Worm (Caenorhabditis elegans): ENCODE data around the gene fbxa-142.
A peak's percentile ranks its signal among the peaks of the same experiment; 100 is the strongest.

The fbxa-142 gene

DNA sequence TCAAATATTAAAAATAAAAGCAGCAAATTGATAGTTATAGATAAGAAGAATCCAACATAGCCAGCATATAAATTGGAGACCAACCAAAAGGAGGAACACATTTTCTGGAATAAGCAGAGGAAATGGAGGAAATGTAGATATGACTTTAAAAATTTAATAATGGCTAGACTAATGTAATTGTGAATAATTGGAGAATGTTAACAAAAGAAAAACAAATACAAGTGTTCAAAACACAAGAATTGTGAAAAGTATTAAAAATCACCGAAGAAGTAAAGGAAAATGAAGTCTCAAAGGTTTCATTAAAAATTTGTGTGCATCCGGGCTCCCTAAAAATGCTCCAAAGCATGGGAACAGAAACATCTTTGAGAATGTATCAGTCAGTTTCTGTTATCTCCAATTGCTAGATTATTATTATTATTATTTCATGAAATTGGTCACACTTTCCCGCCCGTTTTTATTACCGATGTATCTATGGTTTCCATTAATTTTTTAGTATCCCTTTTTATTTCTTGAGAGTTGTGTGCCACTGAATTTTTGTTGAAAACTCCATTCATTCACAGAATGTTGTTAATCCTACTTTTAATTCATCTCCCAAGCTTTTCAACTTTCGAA lies 31.1 kb upstream of the fbxa-142 start, which contains the start of the genes str-109 and F10A3.11:
Gene str-109 (minus strand): TSS at position 101 of the 612 bp plus-strand sequence.
Gene F10A3.11 (plus strand): TSS at position 562 of the 612 bp plus-strand sequence.
- TF ChIP-seq attf-4 (tag; optimal IDR thresholded peaks at IDR 0.05) (no peak), lin-1 (GFP tag; IDR thresholded peaks at IDR 0.05) (no peak), unc-39 (tag; optimal IDR thresholded peaks at IDR 0.05) (no peak), nhr-25 (tag; optimal IDR thresholded peaks at IDR 0.05; ENCODE audit: borderline replicate concordance, insufficient read depth) (no peak), lir-3 (tag; optimal IDR thresholded peaks at IDR 0.05) (no peak), T26A8.4 (GFP tag; IDR thresholded peaks at IDR 0.05) (no peak), lin-13 (GFP tag; optimal IDR thresholded peaks at IDR 0.05) (no peak), ceh-44 (GFP tag; IDR thresholded peaks at IDR 0.05) (no peak), dpl-1 (GFP tag; optimal IDR thresholded peaks at IDR 0.05) (no peak), Y48G9A.11 (GFP tag; IDR thresholded peaks at IDR 0.05) (no peak), hmg-1.1 (GFP tag; IDR thresholded peaks at IDR 0.05) (no peak), lim-7 (GFP tag; IDR thresholded peaks at IDR 0.05) (no peak), dmd-6 (GFP tag; IDR thresholded peaks at IDR 0.05) (no peak), nhr-237 (tag; optimal IDR thresholded peaks at IDR 0.05) (no peak), ceh-32 (tag; optimal IDR thresholded peaks at IDR 0.05; ENCODE audit: poor library complexity) (no peak), cey-2 (tag; optimal IDR thresholded peaks at IDR 0.05; ENCODE audit: borderline replicate concordance, insufficient read depth) (no peak)

DNA sequence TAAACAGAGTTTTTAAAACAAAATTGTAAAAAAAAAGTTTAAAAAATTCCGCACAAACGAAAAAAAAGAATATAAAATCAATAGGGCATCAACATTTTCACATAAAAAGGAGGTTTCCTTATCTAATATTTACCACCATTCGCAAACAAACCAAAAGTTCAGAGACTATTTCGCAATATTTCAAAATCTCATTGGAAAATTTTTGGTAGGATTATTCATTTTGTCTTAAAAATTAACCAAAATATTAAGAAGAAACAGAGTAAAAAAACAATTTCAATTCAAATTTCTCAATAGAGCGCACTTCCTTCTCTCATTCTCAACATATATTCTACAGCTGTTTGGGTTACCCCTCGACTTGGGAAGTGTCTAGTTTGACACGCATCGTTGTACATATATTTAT lies 28.9 kb upstream of the fbxa-142 start:
- TF ChIP-seq pha-4 (GFP tag; IDR thresholded peaks at IDR 0.05) (no peak), pha-4 (tag; optimal IDR thresholded peaks at IDR 0.05) (peak; percentile 19), aha-1 (tag) (peak; percentile 46), nhr-77 (tag; optimal IDR thresholded peaks at IDR 0.05) (peak; percentile 47), zip-2 (tag; optimal IDR thresholded peaks at IDR 0.05) (peak; percentile 90), ztf-7 (tag; optimal IDR thresholded peaks at IDR 0.05) (peak; percentile 30), pqm-1 (tag; optimal IDR thresholded peaks at IDR 0.05) (peak; percentile 22), daf-16 (GFP tag; optimal IDR thresholded peaks at IDR 0.05) (no peak), daf-16 (tag; optimal IDR thresholded peaks at IDR 0.05) (peak; percentile 73), zag-1 (tag; optimal IDR thresholded peaks at IDR 0.05) (no peak), nhr-28 (tag; optimal IDR thresholded peaks at IDR 0.05) (peak; percentile 37), hlh-11 (tag; optimal IDR thresholded peaks at IDR 0.05) (no peak)

- TF ChIP-seq arid-1 (GFP tag; conservative IDR thresholded peaks at IDR 0.05) (no peak), hif-1 (tag; optimal IDR thresholded peaks at IDR 0.05) (no peak), saeg-2 (GFP tag; IDR thresholded peaks at IDR 0.05) (no peak), madf-9 (GFP tag; conservative IDR thresholded peaks at IDR 0.05) (no peak), Y105C5A.15 (GFP tag; IDR thresholded peaks at IDR 0.05) (no peak), daf-12 (tag; optimal IDR thresholded peaks at IDR 0.05) (no peak), fos-1 (tag; optimal IDR thresholded peaks at IDR 0.05) (no peak), zfp-3 (GFP tag; conservative IDR thresholded peaks at IDR 0.05) (no peak), tag-97 (GFP tag; IDR thresholded peaks at IDR 0.05) (no peak), ztf-11 (tag; optimal IDR thresholded peaks at IDR 0.05) (no peak), aly-2 (tag; optimal IDR thresholded peaks at IDR 0.05) (no peak), ZK337.2 (GFP tag; IDR thresholded peaks at IDR 0.05) (no peak), unc-130 (GFP tag; optimal IDR thresholded peaks at IDR 0.05) (no peak), ceh-32 (tag; optimal IDR thresholded peaks at IDR 0.05; ENCODE audit: poor library complexity) (no peak), ces-1 (GFP tag; optimal IDR thresholded peaks at IDR 0.05) (no peak), vab-7 (GFP tag; IDR thresholded peaks at IDR 0.05) (no peak), ceh-82 (tag; optimal IDR thresholded peaks at IDR 0.05) (no peak)
Observed at ce11 chrV:16159594-16159993, 28.4 kb upstream of the fbxa-142 start, which contains the start of gene F10A3.17. Gene F10A3.17, minus strand, starts transcription at chrV:16159694.
